Worm (Caenorhabditis elegans) whole organism, L4 larva: ENCODE data around the gene fmo-3.

Experiments
- F10B5.3 ChIP-seq: sonication (generic microtip); optimal IDR thresholded peaks from 2 replicates; lab custom pipeline; 2016; ENCODE audit warnings: mild to moderate bottlenecking, missing genetic modification characterization, missing compliant biosample characterization
- ZK546.5 ChIP-seq, 2 experiments: sonication (generic microtip); optimal IDR thresholded peaks; 2 replicates each; lab custom pipeline; 2017; ENCODE audit warnings: missing biosample characterization in 2 of 2, missing genetic modification characterization in 2 of 2
- cey-2 ChIP-seq: sonication (generic microtip); optimal IDR thresholded peaks from 3 replicates; lab custom pipeline; 2017; ENCODE audit warnings: missing genetic modification characterization, mild to moderate bottlenecking, missing compliant biosample characterization, antibody characterized with exemption, borderline replicate concordance; ENCODE audit not compliant: insufficient read depth
- mxl-3 ChIP-seq: fragments of 200-800 bp; sonication (Bioruptor generic); optimal IDR thresholded peaks from 2 replicates; lab custom pipeline; 2018; ENCODE audit warnings: mild to moderate bottlenecking, missing genetic modification characterization, missing compliant biosample characterization
- skn-1 ChIP-seq: fragments of 150-350 bp; optimal IDR thresholded peaks from 2 replicates; lab custom pipeline; 2014; ENCODE audit warnings: missing biosample characterization, missing genetic modification characterization
- zag-1 ChIP-seq: fragments of 150-350 bp; optimal IDR thresholded peaks from 2 replicates; lab custom pipeline; 2014; ENCODE audit warnings: missing biosample characterization, missing genetic modification characterization

DNA sequence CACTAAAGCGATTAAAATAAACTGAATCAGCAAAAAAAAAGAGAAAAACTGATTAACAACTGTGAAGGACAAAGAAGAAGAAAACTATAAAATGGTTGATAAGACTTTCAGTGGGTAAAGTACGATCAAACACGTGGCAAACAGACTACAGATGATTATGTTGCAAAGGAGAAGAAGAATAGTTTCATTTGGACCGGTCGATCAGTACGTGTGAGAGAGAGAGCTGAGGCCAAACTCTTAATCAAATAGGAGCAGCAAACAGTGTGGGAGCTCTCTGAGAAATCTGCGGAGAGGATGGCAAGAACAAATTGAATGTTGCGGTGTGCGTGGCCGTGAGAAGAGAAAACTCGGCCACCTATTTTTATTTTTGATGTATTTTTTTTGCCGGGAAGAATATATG, 24.6 kb downstream of the fmo-3 start:
- TF ChIP-seq zag-1 (tag; lab: Kevin White, UChicago) (no peak), skn-1 (tag; lab: Kevin White, UChicago) (no peak), ZK546.5 (tag; optimal IDR thresholded peaks at IDR 0.05; lab: Kevin White, UChicago) (no peak), mxl-3 (GFP tag; lab: Kevin White, UChicago) (peak; percentile 56), cey-2 (no peak), F10B5.3 (no peak)
